Worm (Caenorhabditis elegans) whole organism, midembryonic: ENCODE results near the gene cox-16.

ENCODE experiments used
- T22C8.4 ChIP-seq: fragments of 200-800 bp; sonication (Bioruptor generic); IDR thresholded peaks from 2 replicates; pipeline ENCODE4 v1.3.6; 2022; ENCODE audit warnings: missing genetic modification characterization, missing compliant biosample characterization
- cog-1 ChIP-seq: sonication (generic microtip); optimal IDR thresholded peaks from 2 replicates; lab custom pipeline; 2016; ENCODE audit warnings: missing genetic modification characterization, missing compliant biosample characterization
- flt-1 ChIP-seq: fragments of 200-800 bp; sonication (Bioruptor generic); IDR thresholded peaks from 2 replicates; pipeline ENCODE4 v1.3.6; 2022; ENCODE audit warnings: missing genetic modification characterization, missing compliant biosample characterization
- klf-2 ChIP-seq: fragments of 200-800 bp; sonication (Bioruptor generic); conservative IDR thresholded peaks from 2 replicates; pipeline ENCODE4 v1.3.6; 2022; ENCODE audit warnings: missing genetic modification reagents, missing genetic modification characterization, missing compliant biosample characterization
- med-1 ChIP-seq: sonication (generic microtip); optimal IDR thresholded peaks from 2 replicates; lab custom pipeline; 2017; ENCODE audit warnings: missing genetic modification characterization, mild to moderate bottlenecking, missing compliant biosample characterization, antibody characterized with exemption, missing genetic modification reagents; ENCODE audit not compliant: insufficient read depth
- ref-1 ChIP-seq: fragments of 200-800 bp; sonication (Bioruptor generic); conservative IDR thresholded peaks from 2 replicates; pipeline ENCODE4 v1.3.6; 2022; ENCODE audit warnings: missing genetic modification reagents, missing genetic modification characterization, missing compliant biosample characterization
- tab-1 ChIP-seq: fragments of 200-800 bp; sonication (Bioruptor generic); IDR thresholded peaks from 2 replicates; pipeline ENCODE4 v1.3.6; 2022; ENCODE audit warnings: missing genetic modification characterization, missing compliant biosample characterization
- ztf-23 ChIP-seq: fragments of 200-800 bp; sonication (Bioruptor generic); IDR thresholded peaks from 2 replicates; pipeline ENCODE4 v1.3.6; 2022; ENCODE audit warnings: missing genetic modification reagents, missing genetic modification characterization, missing compliant biosample characterization
- ztf-29 ChIP-seq: fragments of 200-800 bp; sonication (Bioruptor generic); IDR thresholded peaks from 2 replicates; pipeline ENCODE4 v1.3.6; 2022; ENCODE audit warnings: missing genetic modification reagents, missing genetic modification characterization, missing compliant biosample characterization

The cox-16 gene

DNA sequence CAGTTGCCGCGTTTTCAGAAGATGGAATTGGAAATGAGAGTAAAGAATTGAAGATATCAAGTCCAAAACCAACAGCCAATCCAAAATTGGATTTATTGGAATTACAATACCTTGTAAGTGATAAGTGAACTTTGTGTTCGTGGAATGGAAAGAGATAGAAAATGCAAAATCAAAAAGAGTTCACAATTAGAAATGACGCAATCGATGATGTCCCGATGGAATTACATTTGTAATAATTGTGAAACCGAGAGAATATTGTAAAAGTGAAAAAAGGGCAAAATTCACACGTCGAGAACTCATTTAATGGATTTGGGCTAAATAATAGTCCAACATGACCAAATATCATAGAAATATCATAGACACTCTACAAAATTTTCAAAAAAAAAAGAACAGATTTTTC lies 10.8 kb downstream of the cox-16 start:
- TF ChIP-seq ztf-29 (GFP tag; lab: Robert Waterston, UW) (no peak), flt-1 (no peak), ztf-23 (GFP tag; lab: Robert Waterston, UW) (no peak), T22C8.4 (GFP tag; lab: Robert Waterston, UW) (no peak), tab-1 (GFP tag; lab: Robert Waterston, UW) (no peak), ref-1 (GFP tag; lab: Robert Waterston, UW) (no peak), klf-2 (GFP tag; lab: Robert Waterston, UW) (no peak), cog-1 (tag; lab: Kevin White, UChicago) (no peak), med-1 (GFP tag; lab: Kevin White, UChicago) (no peak)

- TF ChIP-seq ref-1 (GFP tag; lab: Robert Waterston, UW): no peak
- no peak for TF ChIP-seq tab-1 (GFP tag; lab: Robert Waterston, UW)
- no peak for TF ChIP-seq med-1 (GFP tag; lab: Kevin White, UChicago)
- TF ChIP-seq ztf-23 (GFP tag; lab: Robert Waterston, UW): no peak
- TF ChIP-seq cog-1 (tag; lab: Kevin White, UChicago): no peak
- no peak for TF ChIP-seq flt-1
- TF ChIP-seq ztf-29 (GFP tag; lab: Robert Waterston, UW): no peak
- no peak for TF ChIP-seq T22C8.4 (GFP tag; lab: Robert Waterston, UW)
- TF ChIP-seq klf-2 (GFP tag; lab: Robert Waterston, UW): no peak
These were observed 12.8 kb downstream of the cox-16 start for ce11 chrV:5523260-5523659.

- TF ChIP-seq tab-1 (GFP tag; lab: Robert Waterston, UW) (no peak), klf-2 (GFP tag; lab: Robert Waterston, UW) (no peak), flt-1 (no peak), ztf-29 (GFP tag; lab: Robert Waterston, UW) (no peak), med-1 (GFP tag; lab: Kevin White, UChicago) (no peak), ztf-23 (GFP tag; lab: Robert Waterston, UW) (no peak), ref-1 (GFP tag; lab: Robert Waterston, UW) (no peak), T22C8.4 (GFP tag; lab: Robert Waterston, UW) (no peak), cog-1 (tag; lab: Kevin White, UChicago) (no peak)
These were observed 14.3 kb downstream of the cox-16 start, which contains the start of gene hir-1 for ce11 chrV:5521735-5522241. Gene hir-1 (plus strand): TSS chrV:5522139.

- TF ChIP-seq T22C8.4 (GFP tag; lab: Robert Waterston, UW): no peak
- no peak for TF ChIP-seq med-1 (GFP tag; lab: Kevin White, UChicago)
- TF ChIP-seq klf-2 (GFP tag; lab: Robert Waterston, UW): no peak
- no peak for TF ChIP-seq ztf-29 (GFP tag; lab: Robert Waterston, UW)
- TF ChIP-seq ztf-23 (GFP tag; lab: Robert Waterston, UW): no peak
These were observed 22.2 kb downstream of the cox-16 start, which contains the start of the genes hpo-15 and mms-19 for ce11 chrV:5513630-5514378. Gene hpo-15 (minus strand): TSS chrV:5513830. Gene mms-19 (plus strand): TSS chrV:5514348.

ce11 chrV:5512559-5512958 lies 23.5 kb downstream of the cox-16 start:
- TF ChIP-seq ztf-23 (GFP tag; lab: Robert Waterston, UW) (no peak), cog-1 (tag; lab: Kevin White, UChicago) (no peak), med-1 (GFP tag; lab: Kevin White, UChicago) (no peak), klf-2 (GFP tag; lab: Robert Waterston, UW) (no peak), ref-1 (GFP tag; lab: Robert Waterston, UW) (no peak), tab-1 (GFP tag; lab: Robert Waterston, UW) (no peak), T22C8.4 (GFP tag; lab: Robert Waterston, UW) (no peak), ztf-29 (GFP tag; lab: Robert Waterston, UW) (no peak), flt-1 (no peak)

DNA sequence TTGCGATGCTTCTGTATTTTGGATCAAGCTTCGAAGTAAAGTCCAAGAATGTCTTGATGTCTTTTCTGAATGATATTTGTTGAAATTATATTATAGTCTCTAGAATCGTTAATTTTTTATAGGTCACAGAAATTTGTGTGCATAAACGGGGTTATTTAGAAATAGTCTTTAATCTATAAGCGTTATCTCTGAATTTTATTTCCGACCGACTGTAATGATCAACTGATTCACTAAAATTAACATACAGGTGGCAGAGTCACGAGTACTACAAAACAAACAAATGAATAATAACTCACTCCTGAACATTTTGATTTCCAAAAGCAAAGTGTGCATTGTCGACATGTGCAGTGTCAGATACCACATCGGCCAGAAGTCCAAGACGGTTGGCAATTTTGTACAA lies 24.3 kb downstream of the cox-16 start:
- no peak for TF ChIP-seq flt-1
- no peak for TF ChIP-seq med-1 (GFP tag; lab: Kevin White, UChicago)
- no peak for TF ChIP-seq ztf-29 (GFP tag; lab: Robert Waterston, UW)
- no peak for TF ChIP-seq klf-2 (GFP tag; lab: Robert Waterston, UW)
- TF ChIP-seq ref-1 (GFP tag; lab: Robert Waterston, UW): no peak
- TF ChIP-seq cog-1 (tag; lab: Kevin White, UChicago): no peak
- TF ChIP-seq ztf-23 (GFP tag; lab: Robert Waterston, UW): no peak

- TF ChIP-seq T22C8.4 (GFP tag; lab: Robert Waterston, UW): no peak
- no peak for TF ChIP-seq ref-1 (GFP tag; lab: Robert Waterston, UW)
- TF ChIP-seq med-1 (GFP tag; lab: Kevin White, UChicago): no peak
- TF ChIP-seq flt-1: no peak
- no peak for TF ChIP-seq ztf-29 (GFP tag; lab: Robert Waterston, UW)
- no peak for TF ChIP-seq klf-2 (GFP tag; lab: Robert Waterston, UW)
- TF ChIP-seq tab-1 (GFP tag; lab: Robert Waterston, UW): no peak
- TF ChIP-seq ztf-23 (GFP tag; lab: Robert Waterston, UW): no peak
- no peak for TF ChIP-seq cog-1 (tag; lab: Kevin White, UChicago)
These were observed 26.1 kb downstream of the cox-16 start for ce11 chrV:5509966-5510365.

DNA sequence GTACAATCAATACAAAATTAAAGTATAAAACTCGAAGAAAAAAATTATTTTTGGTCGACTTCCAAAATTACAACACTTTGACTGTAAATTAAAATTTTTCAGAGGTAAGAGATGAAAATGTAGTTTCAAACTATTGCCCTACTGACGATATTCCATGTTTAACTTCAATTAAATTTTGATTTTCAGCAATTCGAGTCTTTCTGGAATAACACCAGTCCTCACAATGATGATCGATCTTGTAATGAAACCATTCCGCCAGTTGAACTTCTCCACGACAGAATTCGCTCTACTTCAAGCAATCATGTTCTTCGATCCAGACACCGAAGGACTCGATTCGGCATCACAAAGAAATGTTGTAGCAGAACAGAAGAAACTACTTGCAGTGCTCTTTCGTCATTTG lies 26.9 kb downstream of the cox-16 start:
- TF ChIP-seq tab-1 (GFP tag; lab: Robert Waterston, UW): no peak
- no peak for TF ChIP-seq med-1 (GFP tag; lab: Kevin White, UChicago)
